Fruit fly (Drosophila melanogaster) whole organism, adult: ENCODE data around the gene Alr.

Experiments used
- CG11617 ChIP-seq: fragments of 200-800 bp; sonication (Bioruptor generic); optimal IDR thresholded peaks from 2 replicates; lab custom pipeline; 2017; ENCODE audit warnings: mild to moderate bottlenecking, missing biosample characterization, missing genetic modification reagents, missing genetic modification characterization
- CG12768 ChIP-seq: fragments of 200-800 bp; sonication (Bioruptor generic); optimal IDR thresholded peaks from 2 replicates; lab custom pipeline; 2017; ENCODE audit warnings: missing biosample characterization, missing genetic modification characterization, mild to moderate bottlenecking, moderate library complexity, missing genetic modification reagents
- CG14711 ChIP-seq: fragments of 200-800 bp; sonication (Bioruptor generic); optimal IDR thresholded peaks from 2 replicates; lab custom pipeline; 2018; ENCODE audit warnings: missing biosample characterization, mild to moderate bottlenecking, missing genetic modification characterization, moderate library complexity
- CG1620 ChIP-seq: fragments of 200-800 bp; sonication (Bioruptor generic); optimal IDR thresholded peaks from 2 replicates; lab custom pipeline; 2016; ENCODE audit warnings: missing biosample characterization, missing genetic modification characterization
- CG33017 ChIP-seq: fragments of 200-800 bp; sonication (Bioruptor generic); optimal IDR thresholded peaks from 2 replicates; lab custom pipeline; 2018; ENCODE audit warnings: missing biosample characterization, mild to moderate bottlenecking, missing genetic modification characterization, moderate library complexity
- CG5204 ChIP-seq: fragments of 200-800 bp; sonication (Bioruptor generic); optimal IDR thresholded peaks from 2 replicates; lab custom pipeline; 2016; ENCODE audit warnings: missing biosample characterization, missing genetic modification characterization
- CG7045 ChIP-seq: fragments of 200-800 bp; sonication (Bioruptor generic); optimal IDR thresholded peaks from 2 replicates; lab custom pipeline; 2017; ENCODE audit warnings: missing biosample characterization, mild to moderate bottlenecking, missing genetic modification characterization
- CG7101 ChIP-seq: fragments of 200-800 bp; sonication (Bioruptor generic); optimal IDR thresholded peaks from 2 replicates; lab custom pipeline; 2018; ENCODE audit warnings: missing biosample characterization, mild to moderate bottlenecking, missing genetic modification characterization, moderate library complexity
- Clk ChIP-seq: fragments of 200-800 bp; sonication (Bioruptor generic); optimal IDR thresholded peaks from 2 replicates; lab custom pipeline; 2017; ENCODE audit warnings: missing biosample characterization, missing genetic modification characterization
- Crg-1 ChIP-seq: fragments of 200-800 bp; sonication (Bioruptor generic); optimal IDR thresholded peaks from 2 replicates; lab custom pipeline; 2016; ENCODE audit warnings: missing biosample characterization, missing genetic modification characterization
- Hr96 ChIP-seq: fragments of 200-800 bp; sonication (Bioruptor generic); optimal IDR thresholded peaks from 2 replicates; lab custom pipeline; 2016; ENCODE audit warnings: missing biosample characterization, missing genetic modification characterization
- Mnt ChIP-seq: fragments of 200-800 bp; sonication (Bioruptor generic); optimal IDR thresholded peaks from 2 replicates; lab custom pipeline; 2016; ENCODE audit warnings: missing biosample characterization, mild to moderate bottlenecking, missing genetic modification characterization
- bab1 ChIP-seq: fragments of 200-800 bp; sonication (Bioruptor generic); optimal IDR thresholded peaks from 3 replicates; lab custom pipeline; 2019; ENCODE audit warnings: missing biosample characterization, mild to moderate bottlenecking, missing genetic modification characterization, moderate library complexity
- cic ChIP-seq: fragments of 200-800 bp; sonication (Bioruptor generic); optimal IDR thresholded peaks from 2 replicates; lab custom pipeline; 2017; ENCODE audit warnings: missing biosample characterization, mild to moderate bottlenecking, missing genetic modification characterization, moderate library complexity
- cnc ChIP-seq, 2 experiments: fragments of >200 bp; optimal IDR thresholded peaks; 2 replicates each; lab custom pipeline; 2017
- kay ChIP-seq: fragments of 200-800 bp; sonication (Bioruptor generic); peaks from one replicate; lab custom pipeline; 2016; ENCODE audit warnings: missing biosample characterization, missing genetic modification characterization, borderline replicate concordance
- ovo ChIP-seq: fragments of 200-800 bp; sonication (Bioruptor generic); optimal IDR thresholded peaks from 2 replicates; lab custom pipeline; 2016; ENCODE audit warnings: missing biosample characterization, missing genetic modification characterization
- pad ChIP-seq: fragments of 200-800 bp; sonication (Bioruptor generic); optimal IDR thresholded peaks from 3 replicates; lab custom pipeline; 2017; ENCODE audit warnings: missing biosample characterization, missing genetic modification characterization, mild to moderate bottlenecking, moderate library complexity, missing genetic modification reagents
- tj ChIP-seq: fragments of 200-800 bp; sonication (Bioruptor generic); optimal IDR thresholded peaks from 3 replicates; lab custom pipeline; 2017; ENCODE audit warnings: missing biosample characterization, mild to moderate bottlenecking, missing genetic modification characterization, moderate library complexity
- toe ChIP-seq: fragments of 200-800 bp; sonication (Bioruptor generic); optimal IDR thresholded peaks from 2 replicates; lab custom pipeline; 2016; ENCODE audit warnings: missing biosample characterization, missing genetic modification characterization

The Alr gene

dm6 chrX:19745908-19746604 is 2.1 kb upstream of the Alr start, which contains the start of gene parvin:
Gene parvin, plus strand, starts transcription at chrX:19746041.
- peak; percentile 27 for TF ChIP-seq CG7101 (tag; lab: Kevin White, UChicago)
- no peak for TF ChIP-seq kay (GFP tag; lab: Kevin White, UChicago)
- no peak for TF ChIP-seq CG1620
- no peak for TF ChIP-seq cnc (optimal IDR thresholded peaks at IDR 0.05; lab: Kevin White, UChicago)
- peak; percentile 86 for TF ChIP-seq tj

dm6 chrX:19748565-19748964 is 451 bp downstream of the Alr start:
- TF ChIP-seq CG14711 (tag; lab: Kevin White, UChicago): peak; percentile 13
- peak; percentile 33 for TF ChIP-seq CG11617 (GFP tag; lab: Kevin White, UChicago)
- TF ChIP-seq CG12768: no peak
- TF ChIP-seq Crg-1: peak; percentile 50
- TF ChIP-seq CG1620: peak; percentile 49
- TF ChIP-seq tj: peak; percentile 76
- no peak for TF ChIP-seq Hr96 (GFP tag; lab: Kevin White, UChicago)
- peak; percentile 32 for TF ChIP-seq Mnt
- TF ChIP-seq CG33017 (tag; lab: Kevin White, UChicago): no peak
- TF ChIP-seq toe (GFP tag; lab: Kevin White, UChicago): no peak
- peak; percentile 17 for TF ChIP-seq bab1 (GFP tag; lab: Kevin White, UChicago)
- TF ChIP-seq Clk (GFP tag; lab: Kevin White, UChicago): no peak

dm6 chrX:19750626-19751149 is 2.6 kb downstream of the Alr start, which contains the start of gene Abcd3:
Gene Abcd3, plus strand, starts transcription at chrX:19750770.
- TF ChIP-seq Crg-1 (peak; percentile 39), ovo (GFP tag; lab: Kevin White, UChicago) (peak; percentile 78), CG1620 (peak; percentile 0), bab1 (GFP tag; lab: Kevin White, UChicago) (peak; percentile 79), cnc (optimal IDR thresholded peaks at IDR 0.05; lab: Kevin White, UChicago) (no peak), cic (GFP tag; lab: Kevin White, UChicago) (peak; percentile 86), Hr96 (GFP tag; lab: Kevin White, UChicago) (no peak), CG14711 (tag; lab: Kevin White, UChicago) (peak; percentile 59), CG33017 (tag; lab: Kevin White, UChicago) (no peak), kay (GFP tag; lab: Kevin White, UChicago) (no peak), CG11617 (GFP tag; lab: Kevin White, UChicago) (peak; percentile 62), CG12768 (no peak), Mnt (peak; percentile 91), pad (GFP tag; lab: Kevin White, UChicago) (peak; percentile 64), Clk (GFP tag; lab: Kevin White, UChicago) (no peak), CG7101 (tag; lab: Kevin White, UChicago) (peak; percentile 63), toe (GFP tag; lab: Kevin White, UChicago) (no peak), CG5204 (no peak), CG7045 (no peak), tj (peak; percentile 57)

- TF ChIP-seq CG1620 (no peak), cic (GFP tag; lab: Kevin White, UChicago) (peak; percentile 48), Mnt (peak; percentile 38)
Observed at dm6 chrX:19752344-19752743, 4.2 kb downstream of the Alr start.

dm6 chrX:19753710-19754109 is 5.6 kb downstream of the Alr start:
- TF ChIP-seq cnc (optimal IDR thresholded peaks at IDR 0.05; lab: Kevin White, UChicago) (no peak), Crg-1 (no peak), CG14711 (tag; lab: Kevin White, UChicago) (no peak), CG5204 (no peak), toe (GFP tag; lab: Kevin White, UChicago) (no peak), CG11617 (GFP tag; lab: Kevin White, UChicago) (no peak), CG7101 (tag; lab: Kevin White, UChicago) (no peak), Hr96 (GFP tag; lab: Kevin White, UChicago) (no peak), CG33017 (tag; lab: Kevin White, UChicago) (no peak)

- TF ChIP-seq CG11617 (GFP tag; lab: Kevin White, UChicago) (no peak), pad (GFP tag; lab: Kevin White, UChicago) (peak; percentile 8), toe (GFP tag; lab: Kevin White, UChicago) (no peak), bab1 (GFP tag; lab: Kevin White, UChicago) (no peak), CG33017 (tag; lab: Kevin White, UChicago) (no peak), Hr96 (GFP tag; lab: Kevin White, UChicago) (no peak), CG5204 (no peak), Crg-1 (no peak), Clk (GFP tag; lab: Kevin White, UChicago) (no peak), cic (GFP tag; lab: Kevin White, UChicago) (peak; percentile 58), CG1620 (no peak), CG14711 (tag; lab: Kevin White, UChicago) (no peak), ovo (GFP tag; lab: Kevin White, UChicago) (no peak), CG7101 (tag; lab: Kevin White, UChicago) (no peak), cnc (optimal IDR thresholded peaks at IDR 0.05; lab: Kevin White, UChicago) (no peak), CG12768 (peak; percentile 3), kay (GFP tag; lab: Kevin White, UChicago) (no peak), Mnt (peak; percentile 1), tj (no peak), CG7045 (no peak)
Observed at dm6 chrX:19754152-19754579, 6.1 kb downstream of the Alr start.
